Fruit fly (Drosophila melanogaster): ENCODE data around the gene RYa-R.

Gene RYa-R

dm6 chr3R:26964452-26965133, 32.2 kb upstream of the RYa-R start, which contains the start of gene Tsp97E (continued):
- TF ChIP-seq ftz-f1 (GFP tag; optimal IDR thresholded peaks at IDR 0.05) (no peak), CG32532 (GFP tag; IDR thresholded peaks at IDR 0.05) (no peak), Dll (GFP tag; IDR thresholded peaks at IDR 0.05; ENCODE audit: partially characterized antibody) (peak; percentile 87), Sry-δ (GFP tag; optimal IDR thresholded peaks at IDR 0.05) (peak; percentile 80), CG11247 (GFP tag; IDR thresholded peaks at IDR 0.05) (no peak), Med (GFP tag) (peak; percentile 22), repo (GFP tag; optimal IDR thresholded peaks at IDR 0.05) (no peak), salm (tag; optimal IDR thresholded peaks at IDR 0.05) (no peak), grau (tag; optimal IDR thresholded peaks at IDR 0.05) (peak; percentile 16), kni (GFP tag; optimal IDR thresholded peaks at IDR 0.05) (no peak), lab (GFP tag; optimal IDR thresholded peaks at IDR 0.05) (no peak), CG14710 (tag; optimal IDR thresholded peaks at IDR 0.05) (peak; percentile 64), CG13894 (tag; optimal IDR thresholded peaks at IDR 0.05) (no peak), crc (GFP tag; optimal IDR thresholded peaks at IDR 0.05) (no peak), Doc2 (GFP tag; IDR thresholded peaks at IDR 0.05) (no peak), slp2 (GFP tag; optimal IDR thresholded peaks at IDR 0.05) (no peak), esg (GFP tag; conservative IDR thresholded peaks at IDR 0.05) (no peak), CG6683 (GFP tag; optimal IDR thresholded peaks at IDR 0.05) (no peak), CG13123 (GFP tag; optimal IDR thresholded peaks at IDR 0.05) (no peak), Asciz (GFP tag; optimal IDR thresholded peaks at IDR 0.05) (peak; percentile 8), fu2 (GFP tag; optimal IDR thresholded peaks at IDR 0.05) (no peak), dmrt99B (tag; optimal IDR thresholded peaks at IDR 0.05) (no peak), CG13296 (GFP tag; optimal IDR thresholded peaks at IDR 0.05) (no peak), ssp (GFP tag; IDR thresholded peaks at IDR 0.05) (no peak), Stat92E (GFP tag; optimal IDR thresholded peaks at IDR 0.05) (peak in 1 of 3 experiments; percentile 34), slbo (GFP tag; IDR thresholded peaks at IDR 0.05) (no peak), lilli (GFP tag; optimal IDR thresholded peaks at IDR 0.05) (no peak), vnd (GFP tag; IDR thresholded peaks at IDR 0.05; ENCODE audit: partially characterized antibody) (peak; percentile 76), wor (GFP tag; IDR thresholded peaks at IDR 0.05) (no peak), Dfd (GFP tag; optimal IDR thresholded peaks at IDR 0.05) (no peak), CG5245 (GFP tag; optimal IDR thresholded peaks at IDR 0.05) (no peak), CG3995 (GFP tag; optimal IDR thresholded peaks at IDR 0.05) (no peak), CG18599 (GFP tag; optimal IDR thresholded peaks at IDR 0.05) (no peak), psq (GFP tag; optimal IDR thresholded peaks at IDR 0.05) (no peak), gfzf (GFP tag; optimal IDR thresholded peaks at IDR 0.05) (peak; percentile 58), ash1 (GFP tag; optimal IDR thresholded peaks at IDR 0.05) (no peak), schlank (tag; optimal IDR thresholded peaks at IDR 0.05) (no peak), Nf-YA (GFP tag; IDR thresholded peaks at IDR 0.05) (no peak), Camta (GFP tag; optimal IDR thresholded peaks at IDR 0.05) (no peak), gro (GFP tag; optimal IDR thresholded peaks at IDR 0.05) (peak; percentile 26), Rx (GFP tag; IDR thresholded peaks at IDR 0.05) (no peak), CG30431 (GFP tag; optimal IDR thresholded peaks at IDR 0.05) (no peak), Trl (optimal IDR thresholded peaks at IDR 0.05) (no peak), Trl (GFP tag; optimal IDR thresholded peaks at IDR 0.05) (no peak), CG17385 (GFP tag; optimal IDR thresholded peaks at IDR 0.05) (no peak), CG8281 (tag; optimal IDR thresholded peaks at IDR 0.05) (peak; percentile 6), CG9817 (tag; optimal IDR thresholded peaks at IDR 0.05) (no peak), fru (optimal IDR thresholded peaks at IDR 0.05) (no peak), Oaz (GFP tag; IDR thresholded peaks at IDR 0.05) (no peak), CG12104 (GFP tag; optimal IDR thresholded peaks at IDR 0.05) (no peak), D19A (tag; optimal IDR thresholded peaks at IDR 0.05) (no peak)

Data from whole organism, embryonic.